Fruit fly (Drosophila melanogaster) whole organism, embryonic: ENCODE data around the gene Cat.

Experiments
- ATbp ChIP-seq: fragments of 200-800 bp; sonication (Bioruptor generic); optimal IDR thresholded peaks from 2 replicates; lab custom pipeline; 2017; ENCODE audit warnings: missing biosample characterization, mild to moderate bottlenecking, missing genetic modification characterization, missing genetic modification reagents
- BEAF-32 ChIP-seq: fragments of 200-800 bp; sonication (Bioruptor generic); optimal IDR thresholded peaks from 3 replicates; lab custom pipeline; 2017; ENCODE audit warnings: missing biosample characterization, missing genetic modification characterization, mild to moderate bottlenecking, moderate library complexity, missing genetic modification reagents
- Blimp-1 ChIP-seq: fragments of 200-800 bp; sonication (Bioruptor generic); optimal IDR thresholded peaks from 3 replicates; lab custom pipeline; 2018; ENCODE audit warnings: missing biosample characterization, missing genetic modification characterization, mild to moderate bottlenecking, moderate library complexity, missing genetic modification reagents
- CG1024 ChIP-seq: fragments of 200-800 bp; sonication (Bioruptor generic); IDR thresholded peaks from 2 replicates; pipeline ENCODE4 v1.3.6; 2022; ENCODE audit warnings: missing biosample characterization, missing genetic modification characterization
- CG10431 ChIP-seq: fragments of 200-800 bp; sonication (Bioruptor generic); optimal IDR thresholded peaks from 3 replicates; lab custom pipeline; 2018; ENCODE audit warnings: missing biosample characterization, mild to moderate bottlenecking, missing genetic modification characterization
- CG10654 ChIP-seq: fragments of 200-800 bp; sonication (Bioruptor generic); optimal IDR thresholded peaks from 2 replicates; lab custom pipeline; 2016; ENCODE audit warnings: missing biosample characterization, missing genetic modification characterization
- CG11085 ChIP-seq: fragments of 200-800 bp; sonication (Bioruptor generic); IDR thresholded peaks from 2 replicates; pipeline ENCODE4 v1.3.6; 2022; ENCODE audit warnings: missing biosample characterization, missing genetic modification characterization
- CG12104 ChIP-seq: fragments of 200-800 bp; sonication (Bioruptor generic); optimal IDR thresholded peaks from 3 replicates; lab custom pipeline; 2016; ENCODE audit warnings: missing biosample characterization, missing genetic modification characterization
- CG12155 ChIP-seq: fragments of 200-800 bp; sonication (Bioruptor generic); optimal IDR thresholded peaks from 3 replicates; lab custom pipeline; 2016; ENCODE audit warnings: missing biosample characterization, missing genetic modification characterization
- CG12391 ChIP-seq: fragments of 200-800 bp; sonication (Bioruptor generic); optimal IDR thresholded peaks from 3 replicates; lab custom pipeline; 2018; ENCODE audit warnings: missing biosample characterization, mild to moderate bottlenecking, missing genetic modification characterization, moderate library complexity
- CG12744 ChIP-seq: fragments of 200-800 bp; sonication (Bioruptor generic); optimal IDR thresholded peaks from 2 replicates; lab custom pipeline; 2016; ENCODE audit warnings: missing biosample characterization, missing genetic modification characterization
- CG13287 ChIP-seq: fragments of 200-800 bp; sonication (Bioruptor generic); IDR thresholded peaks from 2 replicates; pipeline ENCODE4 v1.3.6; 2022; ENCODE audit warnings: missing biosample characterization, missing genetic modification characterization; ENCODE audit not compliant: partially characterized antibody
- CG15479 ChIP-seq: fragments of 200-800 bp; sonication (Bioruptor generic); optimal IDR thresholded peaks from 3 replicates; lab custom pipeline; 2019; ENCODE audit warnings: missing biosample characterization, mild to moderate bottlenecking, missing genetic modification characterization, moderate library complexity
- CG15514 ChIP-seq: fragments of 200-800 bp; sonication (Bioruptor generic); optimal IDR thresholded peaks from 3 replicates; lab custom pipeline; 2017; ENCODE audit warnings: missing biosample characterization, missing genetic modification characterization, mild to moderate bottlenecking, moderate library complexity, missing genetic modification reagents
- CG1603 ChIP-seq: fragments of 200-800 bp; sonication (Bioruptor generic); optimal IDR thresholded peaks from 2 replicates; lab custom pipeline; 2019; ENCODE audit warnings: missing biosample characterization, mild to moderate bottlenecking, missing genetic modification characterization, moderate library complexity
- CG17385 ChIP-seq: fragments of 200-800 bp; sonication (Bioruptor generic); optimal IDR thresholded peaks from 3 replicates; lab custom pipeline; 2018; ENCODE audit warnings: missing biosample characterization, mild to moderate bottlenecking, missing genetic modification characterization
- CG17568 ChIP-seq: fragments of 200-800 bp; sonication (Bioruptor generic); optimal IDR thresholded peaks from 2 replicates; lab custom pipeline; 2018; ENCODE audit warnings: missing biosample characterization, mild to moderate bottlenecking, missing genetic modification characterization, moderate library complexity
- CG1792 ChIP-seq: fragments of 200-800 bp; sonication (Bioruptor generic); optimal IDR thresholded peaks from 2 replicates; lab custom pipeline; 2016; ENCODE audit warnings: missing biosample characterization, missing genetic modification characterization
- CG18476 ChIP-seq: fragments of 200-800 bp; sonication (Bioruptor generic); optimal IDR thresholded peaks from 2 replicates; lab custom pipeline; 2016; ENCODE audit warnings: missing biosample characterization, mild to moderate bottlenecking, missing genetic modification characterization
- CG3163 ChIP-seq: fragments of 200-800 bp; sonication (Bioruptor generic); optimal IDR thresholded peaks from 3 replicates; lab custom pipeline; 2016; ENCODE audit warnings: missing biosample characterization, missing genetic modification characterization
- CG3281 ChIP-seq: fragments of 200-800 bp; sonication (Bioruptor generic); optimal IDR thresholded peaks from 3 replicates; lab custom pipeline; 2017; ENCODE audit warnings: missing biosample characterization, mild to moderate bottlenecking, missing genetic modification characterization
- CG6765 ChIP-seq: fragments of 200-800 bp; sonication (Bioruptor generic); optimal IDR thresholded peaks from 3 replicates; lab custom pipeline; 2017; ENCODE audit warnings: missing biosample characterization, mild to moderate bottlenecking, missing genetic modification characterization
- CG7786 ChIP-seq: fragments of 200-800 bp; sonication (Bioruptor generic); optimal IDR thresholded peaks from 2 replicates; lab custom pipeline; 2016; ENCODE audit warnings: missing biosample characterization, missing genetic modification characterization
- CG7963 ChIP-seq: fragments of 200-800 bp; sonication (Bioruptor generic); IDR thresholded peaks from 3 replicates; pipeline ENCODE4 v1.3.6; 2022; ENCODE audit warnings: missing biosample characterization, missing genetic modification characterization; ENCODE audit not compliant: partially characterized antibody
- CG8281 ChIP-seq: fragments of 200-800 bp; sonication (Bioruptor generic); optimal IDR thresholded peaks from 2 replicates; lab custom pipeline; 2018; ENCODE audit warnings: missing biosample characterization, mild to moderate bottlenecking, missing genetic modification characterization, moderate library complexity
- CG8388 ChIP-seq: fragments of 200-800 bp; sonication (Bioruptor generic); optimal IDR thresholded peaks from 2 replicates; lab custom pipeline; 2019; ENCODE audit warnings: missing biosample characterization, mild to moderate bottlenecking, missing genetic modification characterization, moderate library complexity
- CG9437 ChIP-seq: fragments of 200-800 bp; sonication (Bioruptor generic); optimal IDR thresholded peaks from 2 replicates; lab custom pipeline; 2018; ENCODE audit warnings: missing biosample characterization, mild to moderate bottlenecking, missing genetic modification characterization
- Chrac-16 ChIP-seq: fragments of 200-800 bp; sonication (Bioruptor generic); optimal IDR thresholded peaks from 3 replicates; lab custom pipeline; 2016; ENCODE audit warnings: missing biosample characterization, missing genetic modification characterization
- Mes4 ChIP-seq: fragments of 200-800 bp; sonication (Bioruptor generic); optimal IDR thresholded peaks from 2 replicates; lab custom pipeline; 2016; ENCODE audit warnings: missing biosample characterization, missing genetic modification characterization
- Mrtf ChIP-seq: fragments of 200-800 bp; sonication (Bioruptor generic); IDR thresholded peaks from 3 replicates; pipeline ENCODE4 v1.3.6; 2022; ENCODE audit warnings: missing biosample characterization, missing genetic modification characterization
- Stat92E ChIP-seq, 3 experiments: fragments of >200 bp in 2 of 3; fragments of 200-800 bp in 1 of 3; sonication (Bioruptor generic) in 1 of 3; optimal IDR thresholded peaks; 2 replicates each; lab custom pipeline; 2017 to 2019; ENCODE audit warnings: missing biosample characterization in 3 of 3, missing genetic modification characterization in 3 of 3, mild to moderate bottlenecking in 1 of 3, moderate library complexity in 1 of 3
- Vsx1 ChIP-seq: fragments of 200-800 bp; sonication (Bioruptor generic); optimal IDR thresholded peaks from 2 replicates; lab custom pipeline; 2017; ENCODE audit warnings: missing biosample characterization, mild to moderate bottlenecking, missing genetic modification characterization, missing genetic modification reagents
- abd-A ChIP-seq: fragments of 200-800 bp; sonication (Bioruptor generic); optimal IDR thresholded peaks from 3 replicates; lab custom pipeline; 2019; ENCODE audit warnings: missing biosample characterization, mild to moderate bottlenecking, missing genetic modification characterization, moderate library complexity
- amos ChIP-seq: fragments of 200-800 bp; sonication (Bioruptor generic); IDR thresholded peaks from 2 replicates; pipeline ENCODE4 v1.3.6; 2022; ENCODE audit warnings: missing biosample characterization, missing genetic modification characterization; ENCODE audit not compliant: partially characterized antibody
- bab2 ChIP-seq: fragments of 200-800 bp; sonication (Bioruptor generic); optimal IDR thresholded peaks from 2 replicates; lab custom pipeline; 2016; ENCODE audit warnings: missing biosample characterization, missing genetic modification characterization
- bcd ChIP-seq: fragments of 200-800 bp; sonication (Bioruptor generic); optimal IDR thresholded peaks from 2 replicates; lab custom pipeline; 2017; ENCODE audit warnings: missing biosample characterization, mild to moderate bottlenecking, missing genetic modification characterization
- ci ChIP-seq: fragments of 200-800 bp; sonication (Bioruptor generic); IDR thresholded peaks from 3 replicates; pipeline ENCODE4 v1.3.6; 2022; ENCODE audit warnings: missing biosample characterization, missing genetic modification characterization
- crc ChIP-seq: fragments of 200-800 bp; sonication (Bioruptor generic); optimal IDR thresholded peaks from 2 replicates; lab custom pipeline; 2016; ENCODE audit warnings: missing biosample characterization, missing genetic modification characterization
- dmrt99B ChIP-seq: fragments of 200-800 bp; sonication (Bioruptor generic); optimal IDR thresholded peaks from 2 replicates; lab custom pipeline; 2018; ENCODE audit warnings: missing biosample characterization, mild to moderate bottlenecking, missing genetic modification characterization, moderate library complexity
- fd102C ChIP-seq: fragments of 200-800 bp; sonication (Bioruptor generic); optimal IDR thresholded peaks from 2 replicates; lab custom pipeline; 2018; ENCODE audit warnings: missing biosample characterization, mild to moderate bottlenecking, missing genetic modification characterization, moderate library complexity
- fd3F ChIP-seq: fragments of 200-800 bp; sonication (Bioruptor generic); optimal IDR thresholded peaks from 2 replicates; lab custom pipeline; 2018; ENCODE audit warnings: missing biosample characterization, mild to moderate bottlenecking, missing genetic modification characterization, moderate library complexity
- jing ChIP-seq: fragments of 200-800 bp; sonication (Bioruptor generic); optimal IDR thresholded peaks from 2 replicates; lab custom pipeline; 2018; ENCODE audit warnings: missing biosample characterization, mild to moderate bottlenecking, missing genetic modification characterization
- jumu ChIP-seq: fragments of 200-800 bp; sonication (Bioruptor generic); optimal IDR thresholded peaks from 3 replicates; lab custom pipeline; 2016; ENCODE audit warnings: missing biosample characterization, missing genetic modification characterization
- lab ChIP-seq: fragments of 200-800 bp; sonication (Bioruptor generic); optimal IDR thresholded peaks from 3 replicates; lab custom pipeline; 2017; ENCODE audit warnings: missing biosample characterization, missing genetic modification characterization, mild to moderate bottlenecking, moderate library complexity, missing genetic modification reagents
- mam ChIP-seq: fragments of 200-800 bp; sonication (Bioruptor generic); optimal IDR thresholded peaks from 3 replicates; lab custom pipeline; 2016; ENCODE audit warnings: missing biosample characterization, missing genetic modification characterization
- org-1 ChIP-seq: fragments of 200-800 bp; sonication (Bioruptor generic); optimal IDR thresholded peaks from 2 replicates; lab custom pipeline; 2017; ENCODE audit warnings: missing biosample characterization, missing genetic modification characterization
- pnt ChIP-seq: fragments of 200-800 bp; sonication (Bioruptor generic); optimal IDR thresholded peaks from 3 replicates; lab custom pipeline; 2016; ENCODE audit warnings: missing biosample characterization, missing genetic modification characterization
- sens ChIP-seq: fragments of 200-800 bp; sonication (Bioruptor generic); peaks from one replicate; lab custom pipeline; 2016; ENCODE audit warnings: missing biosample characterization, missing genetic modification characterization
- vfl ChIP-seq: fragments of 200-800 bp; sonication (Bioruptor generic); optimal IDR thresholded peaks from 2 replicates; lab custom pipeline; 2016; ENCODE audit warnings: missing biosample characterization, missing genetic modification characterization
- zf30C ChIP-seq: fragments of 200-800 bp; sonication (Bioruptor generic); optimal IDR thresholded peaks from 3 replicates; lab custom pipeline; 2018; ENCODE audit warnings: missing biosample characterization, mild to moderate bottlenecking, missing genetic modification characterization

The Cat gene

DNA sequence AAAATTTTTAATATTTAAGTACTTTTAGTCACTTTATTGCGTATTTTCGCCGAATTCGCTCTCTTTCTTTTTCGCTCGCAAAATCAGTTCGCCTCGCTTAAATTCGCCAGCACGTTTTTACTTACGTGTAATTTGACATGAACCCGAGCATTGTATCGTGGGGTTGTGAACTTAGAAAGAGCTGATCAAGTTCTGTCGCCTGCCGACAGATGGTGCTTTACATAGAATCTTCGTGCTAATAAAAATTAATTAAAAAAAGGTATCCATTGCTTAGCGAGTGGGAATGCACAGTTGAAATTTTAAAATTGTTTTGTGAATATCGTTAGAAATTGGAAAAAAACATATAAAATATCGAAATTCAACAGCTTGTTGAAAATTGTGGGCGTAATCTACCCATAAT lies 26.0 kb downstream of the Cat start (continued):
- peak; percentile 50 for TF ChIP-seq bab2
- TF ChIP-seq Vsx1 (GFP tag; lab: Kevin White, UChicago) = peak; percentile 61
- TF ChIP-seq CG6765 (GFP tag; lab: Kevin White, UChicago) = peak; percentile 73
- TF ChIP-seq CG12104 (GFP tag; lab: Kevin White, UChicago) = peak; percentile 50
- peak; percentile 44 for TF ChIP-seq CG12155
- no peak for TF ChIP-seq ci
- TF ChIP-seq ATbp (GFP tag; lab: Kevin White, UChicago) = no peak
- TF ChIP-seq Stat92E (GFP tag; optimal IDR thresholded peaks at IDR 0.05; lab: Kevin White, UChicago) = no peak
- TF ChIP-seq CG3281 (GFP tag; lab: Kevin White, UChicago) = peak; percentile 54
- TF ChIP-seq CG10654 (GFP tag; lab: Kevin White, UChicago) = peak; percentile 50
- no peak for TF ChIP-seq BEAF-32
- no peak; the same call in 1 of the 2 replicates for TF ChIP-seq CG1024
- TF ChIP-seq amos = peak; percentile 72
- peak; percentile 78 for TF ChIP-seq CG1603 (tag; lab: Kevin White, UChicago)
- TF ChIP-seq CG15514 (GFP tag; lab: Kevin White, UChicago) = peak; percentile 64
- TF ChIP-seq lab = no peak
- TF ChIP-seq jumu (GFP tag; lab: Kevin White, UChicago) = peak; percentile 42
- peak; percentile 63 for TF ChIP-seq fd102C (GFP tag; lab: Kevin White, UChicago)
- TF ChIP-seq CG8388 = peak; percentile 38
- TF ChIP-seq CG1792 (GFP tag; lab: Kevin White, UChicago) = peak; percentile 41
- TF ChIP-seq CG10431 (GFP tag; lab: Kevin White, UChicago) = peak; percentile 5
- TF ChIP-seq sens (GFP tag; lab: Kevin White, UChicago) = peak; percentile 95
- peak; percentile 30 for TF ChIP-seq org-1
- no peak for TF ChIP-seq CG15479 (GFP tag; lab: Kevin White, UChicago)
- TF ChIP-seq vfl (GFP tag; lab: Kevin White, UChicago) = peak; percentile 43
- TF ChIP-seq CG13287 (GFP tag; lab: Robert Waterston, UW) = peak; percentile 56
- TF ChIP-seq CG7963 = no peak
- TF ChIP-seq zf30C (GFP tag; lab: Kevin White, UChicago) = peak; percentile 6
- peak; percentile 17 for TF ChIP-seq CG8281 (tag; lab: Kevin White, UChicago)
- peak; percentile 75 for TF ChIP-seq Mes4 (GFP tag; lab: Kevin White, UChicago)
- peak; percentile 9 for TF ChIP-seq CG18476 (GFP tag; lab: Kevin White, UChicago)
- peak; percentile 16 for TF ChIP-seq jing (GFP tag; lab: Kevin White, UChicago)
- TF ChIP-seq Mrtf (GFP tag; lab: Robert Waterston, UW) = no peak
- peak; percentile 60 for TF ChIP-seq CG12391
- peak; percentile 63 for TF ChIP-seq mam
- TF ChIP-seq Blimp-1 = no peak
- peak; percentile 32 for TF ChIP-seq fd3F (GFP tag; lab: Kevin White, UChicago)
- peak; percentile 76 for TF ChIP-seq CG3163 (GFP tag; lab: Kevin White, UChicago)
- peak; percentile 65 for TF ChIP-seq CG17568 (GFP tag; lab: Kevin White, UChicago)
- peak; percentile 68 for TF ChIP-seq CG12744 (GFP tag; lab: Kevin White, UChicago)
- TF ChIP-seq CG7786 (GFP tag; lab: Kevin White, UChicago) = peak; percentile 49
- no peak for TF ChIP-seq pnt (GFP tag; lab: Kevin White, UChicago)
- TF ChIP-seq crc (GFP tag; lab: Kevin White, UChicago) = peak; percentile 22
- TF ChIP-seq dmrt99B (tag; lab: Kevin White, UChicago) = peak; percentile 62
- peak; percentile 47 for TF ChIP-seq CG17385 (GFP tag; lab: Kevin White, UChicago)
- no peak for TF ChIP-seq abd-A (tag; lab: Kevin White, UChicago)
- peak; percentile 67 for TF ChIP-seq Chrac-16
- TF ChIP-seq CG11085 (GFP tag; lab: Robert Waterston, UW) = peak; percentile 52; the same call in 1 of the 2 replicates
- peak; percentile 52 for TF ChIP-seq CG9437
- TF ChIP-seq bcd (GFP tag; lab: Kevin White, UChicago) = peak; percentile 74
